Worm (Caenorhabditis elegans) whole organism, young adult: ENCODE measurements around the gene zip-7.
A peak's percentile ranks its signal among the peaks of the same experiment; 100 is the strongest.

Source experiments
- B0019.2 ChIP-seq: fragments of 200-800 bp; sonication (Bioruptor generic); conservative IDR thresholded peaks from 2 replicates; pipeline ENCODE4 v1.3.6; 2022; ENCODE audit warnings: missing genetic modification reagents, missing genetic modification characterization, missing compliant biosample characterization
- B0035.1 ChIP-seq: sonication (generic microtip); optimal IDR thresholded peaks from 2 replicates; lab custom pipeline; 2016; ENCODE audit warnings: missing genetic modification characterization, mild to moderate bottlenecking, missing compliant biosample characterization, missing genotype, missing genetic modification reagents
- B0261.1 ChIP-seq: sonication (generic microtip); optimal IDR thresholded peaks from 2 replicates; lab custom pipeline; 2016; ENCODE audit warnings: mild to moderate bottlenecking, missing genetic modification characterization, moderate library complexity, missing compliant biosample characterization
- F37B4.10 ChIP-seq: fragments of 200-800 bp; sonication (Bioruptor generic); IDR thresholded peaks from 2 replicates; pipeline ENCODE4 v1.3.6; 2022; ENCODE audit warnings: missing genetic modification characterization, missing compliant biosample characterization
- F39B2.1 ChIP-seq: fragments of 200-800 bp; sonication (Bioruptor generic); IDR thresholded peaks from 2 replicates; pipeline ENCODE4 v1.3.6; 2022; ENCODE audit warnings: missing genetic modification reagents, missing genetic modification characterization, missing compliant biosample characterization
- F52B5.7 ChIP-seq: sonication (generic microtip); optimal IDR thresholded peaks from 2 replicates; lab custom pipeline; 2016; ENCODE audit warnings: mild to moderate bottlenecking, missing genetic modification characterization, missing compliant biosample characterization
- F57A8.1 ChIP-seq: fragments of 200-800 bp; sonication (Bioruptor generic); optimal IDR thresholded peaks from 2 replicates; lab custom pipeline; 2018; ENCODE audit warnings: mild to moderate bottlenecking, missing genetic modification characterization, moderate library complexity, missing compliant biosample characterization
- K11D2.4 ChIP-seq: fragments of 200-800 bp; sonication (Bioruptor generic); IDR thresholded peaks from 2 replicates; pipeline ENCODE4 v1.3.6; 2022; ENCODE audit warnings: missing genetic modification reagents, missing genetic modification characterization, missing compliant biosample characterization
- K12H6.12 ChIP-seq: fragments of 200-800 bp; sonication (Bioruptor generic); optimal IDR thresholded peaks from 2 replicates; lab custom pipeline; 2018; ENCODE audit warnings: mild to moderate bottlenecking, missing genetic modification characterization, missing compliant biosample characterization
- T07F8.4 ChIP-seq: sonication (generic microtip); optimal IDR thresholded peaks from 2 replicates; lab custom pipeline; 2016; ENCODE audit warnings: mild to moderate bottlenecking, missing genetic modification characterization, moderate library complexity, missing compliant biosample characterization
- Y53G8AR.9 ChIP-seq: fragments of 200-800 bp; sonication (Bioruptor generic); conservative IDR thresholded peaks from 2 replicates; pipeline ENCODE4 v1.3.6; 2022; ENCODE audit warnings: missing genetic modification reagents, missing genetic modification characterization, missing compliant biosample characterization
- Y67H2A.10 ChIP-seq: fragments of 200-800 bp; sonication (Bioruptor generic); conservative IDR thresholded peaks from 2 replicates; pipeline ENCODE4 v1.3.6; 2022; ENCODE audit warnings: missing genetic modification reagents, missing genetic modification characterization, missing compliant biosample characterization
- Y95B8A.8 ChIP-seq: fragments of 200-800 bp; sonication (Bioruptor generic); IDR thresholded peaks from 2 replicates; pipeline ENCODE4 v1.3.6; 2022; ENCODE audit warnings: missing genetic modification reagents, missing genetic modification characterization, missing compliant biosample characterization
- ZK185.1 ChIP-seq: sonication (generic microtip); optimal IDR thresholded peaks from 2 replicates; lab custom pipeline; 2016; ENCODE audit warnings: mild to moderate bottlenecking, missing genetic modification characterization, missing compliant biosample characterization; ENCODE audit not compliant: poor library complexity, severe bottlenecking
- attf-3 ChIP-seq: fragments of 200-800 bp; sonication (Bioruptor generic); conservative IDR thresholded peaks from 2 replicates; pipeline ENCODE4 v1.3.6; 2022; ENCODE audit warnings: missing genetic modification reagents, missing genetic modification characterization, missing compliant biosample characterization
- attf-5 ChIP-seq: fragments of 200-800 bp; sonication (Bioruptor generic); optimal IDR thresholded peaks from 2 replicates; lab custom pipeline; 2018; ENCODE audit warnings: mild to moderate bottlenecking, missing genetic modification characterization, missing compliant biosample characterization
- bed-1 ChIP-seq: fragments of 200-800 bp; sonication (Bioruptor generic); IDR thresholded peaks from 2 replicates; pipeline ENCODE4 v1.3.6; 2022; ENCODE audit warnings: missing genetic modification reagents, missing genetic modification characterization, missing compliant biosample characterization
- chd-7 ChIP-seq: sonication (generic microtip); optimal IDR thresholded peaks from 2 replicates; lab custom pipeline; 2016; ENCODE audit warnings: mild to moderate bottlenecking, missing genetic modification characterization, moderate library complexity, missing compliant biosample characterization
- die-1 ChIP-seq: sonication (generic microtip); optimal IDR thresholded peaks from 2 replicates; lab custom pipeline; 2016; ENCODE audit warnings: missing genotype, mild to moderate bottlenecking, missing genetic modification characterization, missing compliant biosample characterization
- egl-18 ChIP-seq: fragments of 200-800 bp; sonication (Bioruptor generic); IDR thresholded peaks from 2 replicates; pipeline ENCODE4 v1.3.6; 2022; ENCODE audit warnings: missing genetic modification reagents, missing genetic modification characterization, missing compliant biosample characterization
- egrh-3 ChIP-seq: fragments of 200-800 bp; sonication (Bioruptor generic); IDR thresholded peaks from 2 replicates; pipeline ENCODE4 v1.3.6; 2022; ENCODE audit warnings: missing genetic modification reagents, missing genetic modification characterization, missing compliant biosample characterization
- ets-4 ChIP-seq: fragments of 200-800 bp; sonication (Bioruptor generic); optimal IDR thresholded peaks from 2 replicates; lab custom pipeline; 2018; ENCODE audit warnings: mild to moderate bottlenecking, missing genetic modification characterization, missing compliant biosample characterization
- hmg-1.2 ChIP-seq: fragments of 200-800 bp; sonication (Bioruptor generic); IDR thresholded peaks from 2 replicates; pipeline ENCODE4 v1.3.6; 2022; ENCODE audit warnings: missing genetic modification reagents, missing genetic modification characterization, missing compliant biosample characterization
- hrde-1 ChIP-seq: sonication (generic microtip); optimal IDR thresholded peaks from 2 replicates; lab custom pipeline; 2016; ENCODE audit warnings: missing genetic modification characterization, mild to moderate bottlenecking, missing compliant biosample characterization, moderate library complexity, missing genotype, missing genetic modification reagents, borderline replicate concordance
- lin-26 ChIP-seq: fragments of 200-800 bp; sonication (Bioruptor generic); IDR thresholded peaks from 2 replicates; pipeline ENCODE4 v1.3.6; 2022; ENCODE audit warnings: missing genetic modification reagents, missing genetic modification characterization, missing compliant biosample characterization
- lin-54 ChIP-seq: fragments of 200-800 bp; sonication (Bioruptor generic); optimal IDR thresholded peaks from 2 replicates; lab custom pipeline; 2018; ENCODE audit warnings: mild to moderate bottlenecking, missing genetic modification characterization, missing compliant biosample characterization
- lir-1 ChIP-seq: fragments of 200-800 bp; sonication (Bioruptor generic); conservative IDR thresholded peaks from 2 replicates; pipeline ENCODE4 v1.3.6; 2022; ENCODE audit warnings: missing genetic modification reagents, missing genetic modification characterization, missing compliant biosample characterization
- madf-10 ChIP-seq: sonication (generic microtip); optimal IDR thresholded peaks from 2 replicates; lab custom pipeline; 2016; ENCODE audit warnings: mild to moderate bottlenecking, missing genetic modification characterization, missing compliant biosample characterization
- mel-28 ChIP-seq: sonication (generic microtip); optimal IDR thresholded peaks from 2 replicates; lab custom pipeline; 2016; ENCODE audit warnings: borderline replicate concordance, mild to moderate bottlenecking, missing genetic modification characterization, missing compliant biosample characterization
- nfya-2 ChIP-seq: fragments of 200-800 bp; sonication (Bioruptor generic); IDR thresholded peaks from 2 replicates; pipeline ENCODE4 v1.3.6; 2022; ENCODE audit warnings: missing genetic modification reagents, missing genetic modification characterization, missing compliant biosample characterization
- nfyb-1 ChIP-seq: fragments of 200-800 bp; sonication (Bioruptor generic); IDR thresholded peaks from 2 replicates; pipeline ENCODE4 v1.3.6; 2022; ENCODE audit warnings: missing genetic modification reagents, missing genetic modification characterization, missing compliant biosample characterization
- nhr-179 ChIP-seq: sonication (generic microtip); optimal IDR thresholded peaks from 2 replicates; lab custom pipeline; 2016; ENCODE audit warnings: mild to moderate bottlenecking, missing genetic modification characterization, missing compliant biosample characterization
- nhr-90 ChIP-seq: sonication (generic microtip); optimal IDR thresholded peaks from 2 replicates; lab custom pipeline; 2016; ENCODE audit warnings: missing genotype, mild to moderate bottlenecking, missing genetic modification characterization, missing compliant biosample characterization
- repo-1 ChIP-seq: sonication (generic microtip); optimal IDR thresholded peaks from 2 replicates; lab custom pipeline; 2017; ENCODE audit warnings: mild to moderate bottlenecking, missing genetic modification characterization, missing compliant biosample characterization
- rpc-1 ChIP-seq, 2 experiments: fragments of 150-350 bp in 1 of 2; sonication (generic microtip) in 1 of 2; optimal IDR thresholded peaks; 2 replicates each; lab custom pipeline; 2014 to 2018; ENCODE audit warnings: missing biosample characterization in 1 of 2, missing genetic modification characterization in 1 of 2, missing genetic modification reagents in 1 of 2, missing genotype in 1 of 2
- sea-2 ChIP-seq: fragments of 200-800 bp; sonication (Bioruptor generic); IDR thresholded peaks from 2 replicates; pipeline ENCODE4 v1.3.6; 2022; ENCODE audit warnings: missing genetic modification characterization, missing compliant biosample characterization
- snpc-1.1 ChIP-seq: sonication (generic microtip); optimal IDR thresholded peaks from 2 replicates; lab custom pipeline; 2017; ENCODE audit warnings: missing genetic modification characterization, mild to moderate bottlenecking, missing compliant biosample characterization, antibody characterized with exemption, moderate library complexity, missing genotype, missing genetic modification reagents; ENCODE audit not compliant: insufficient read depth
- snpc-1.3 ChIP-seq: sonication (generic microtip); optimal IDR thresholded peaks from 2 replicates; lab custom pipeline; 2017; ENCODE audit warnings: missing genetic modification characterization, mild to moderate bottlenecking, missing compliant biosample characterization, antibody characterized with exemption, moderate library complexity, missing genotype, missing genetic modification reagents; ENCODE audit not compliant: insufficient read depth
- sptf-2 ChIP-seq: fragments of 200-800 bp; sonication (Bioruptor generic); optimal IDR thresholded peaks from 2 replicates; lab custom pipeline; 2018; ENCODE audit warnings: mild to moderate bottlenecking, missing genetic modification characterization, missing compliant biosample characterization
- tbx-9 ChIP-seq: sonication (generic microtip); optimal IDR thresholded peaks from 2 replicates; lab custom pipeline; 2016; ENCODE audit warnings: borderline replicate concordance, missing genetic modification characterization, inconsistent platforms, missing compliant biosample characterization
- unc-130 ChIP-seq: sonication (generic microtip); optimal IDR thresholded peaks from 2 replicates; lab custom pipeline; 2016; ENCODE audit warnings: missing genetic modification reagents, missing genetic modification characterization, missing compliant biosample characterization
- ztf-18 ChIP-seq: sonication (generic microtip); optimal IDR thresholded peaks from 2 replicates; lab custom pipeline; 2016; ENCODE audit warnings: missing genotype, mild to moderate bottlenecking, missing genetic modification characterization, missing compliant biosample characterization
- ztf-22 ChIP-seq: fragments of 200-800 bp; sonication (Bioruptor generic); optimal IDR thresholded peaks from 2 replicates; lab custom pipeline; 2018; ENCODE audit warnings: mild to moderate bottlenecking, missing genetic modification characterization, moderate library complexity, missing compliant biosample characterization
- ztf-25 ChIP-seq: fragments of 200-800 bp; sonication (Bioruptor generic); IDR thresholded peaks from 2 replicates; pipeline ENCODE4 v1.3.6; 2022; ENCODE audit warnings: missing genetic modification reagents, missing genetic modification characterization, missing compliant biosample characterization
- ztf-26 ChIP-seq: sonication (generic microtip); optimal IDR thresholded peaks from 2 replicates; lab custom pipeline; 2017; ENCODE audit warnings: missing genetic modification characterization, missing compliant biosample characterization
- ztf-28 ChIP-seq: fragments of 200-800 bp; sonication (Bioruptor generic); IDR thresholded peaks from 2 replicates; pipeline ENCODE4 v1.3.6; 2022; ENCODE audit warnings: missing genetic modification reagents, missing genetic modification characterization, missing compliant biosample characterization
- ztf-6 ChIP-seq: fragments of 200-800 bp; sonication (Bioruptor generic); IDR thresholded peaks from 2 replicates; pipeline ENCODE4 v1.3.6; 2022; ENCODE audit warnings: missing genetic modification reagents, missing genetic modification characterization, missing compliant biosample characterization

Gene zip-7

ce11 chrIV:16491411-16492036, 14.0 kb downstream of the zip-7 start:
- TF ChIP-seq ztf-18 (tag; lab: Kevin White, UChicago) (no peak), F37B4.10 (GFP tag; lab: Robert Waterston, UW) (no peak), nhr-179 (no peak), chd-7 (tag; lab: Kevin White, UChicago) (peak; percentile 41), egrh-3 (peak; percentile 31; the same call in 1 of the 2 replicates), nhr-90 (peak; percentile 8), ets-4 (GFP tag; lab: Kevin White, UChicago) (no peak), ztf-22 (GFP tag; lab: Kevin White, UChicago) (no peak), ztf-25 (GFP tag; lab: Robert Waterston, UW) (no peak), repo-1 (tag; lab: Kevin White, UChicago) (peak; percentile 52), lin-26 (GFP tag; lab: Robert Waterston, UW) (peak; percentile 92), lir-1 (GFP tag; lab: Robert Waterston, UW) (peak; percentile 76; the same call in 1 of the 2 replicates), ZK185.1 (tag; lab: Kevin White, UChicago) (peak; percentile 55), nfya-2 (no peak), B0261.1 (tag; lab: Kevin White, UChicago) (no peak), attf-3 (GFP tag; lab: Robert Waterston, UW) (no peak), F52B5.7 (tag; lab: Kevin White, UChicago) (no peak), nfyb-1 (GFP tag; lab: Robert Waterston, UW) (peak; percentile 48; the same call in 1 of the 2 replicates), sptf-2 (GFP tag; lab: Kevin White, UChicago) (no peak), mel-28 (no peak), tbx-9 (tag; lab: Kevin White, UChicago) (no peak), F39B2.1 (no peak), sea-2 (GFP tag; lab: Robert Waterston, UW) (no peak), Y67H2A.10 (no peak), B0019.2 (no peak), K11D2.4 (0 out of 2 replicates have a peak, but pooled peaks have one; percentile 43), Y53G8AR.9 (GFP tag; lab: Robert Waterston, UW) (0 out of 2 replicates have a peak, but pooled peaks have one; percentile 26), snpc-1.1 (tag; lab: Kevin White, UChicago) (no peak), die-1 (tag; lab: Kevin White, UChicago) (peak; percentile 20), ztf-6 (GFP tag; lab: Robert Waterston, UW) (no peak), ztf-26 (tag; lab: Kevin White, UChicago) (peak; percentile 64), hrde-1 (no peak), Y95B8A.8 (GFP tag; lab: Robert Waterston, UW) (no peak), K12H6.12 (peak; percentile 82), bed-1 (no peak), attf-5 (GFP tag; lab: Kevin White, UChicago) (peak; percentile 67), snpc-1.3 (tag; lab: Kevin White, UChicago) (no peak), ztf-28 (GFP tag; lab: Robert Waterston, UW) (no peak), rpc-1 (optimal IDR thresholded peaks at IDR 0.05; lab: Kevin White, UChicago) (no peak), rpc-1 (tag; optimal IDR thresholded peaks at IDR 0.05; lab: Kevin White, UChicago) (no peak), F57A8.1 (GFP tag; lab: Kevin White, UChicago) (no peak), madf-10 (no peak), hmg-1.2 (GFP tag; lab: Robert Waterston, UW) (peak; percentile 79), T07F8.4 (no peak), egl-18 (GFP tag; lab: Robert Waterston, UW) (no peak), lin-54 (GFP tag; lab: Kevin White, UChicago) (peak; percentile 15), B0035.1 (tag; lab: Kevin White, UChicago) (no peak), unc-130 (GFP tag; lab: Kevin White, UChicago) (no peak)
